Worm (Caenorhabditis elegans) whole organism, L2 larva: ENCODE results near the gene apb-1.
A peak's percentile ranks its signal among the peaks of the same experiment; 100 is the strongest.
"Not testable (repeated sequence)": the region's sequence is repeated elsewhere in the genome, so short reads cannot be mapped to it uniquely, and the experiment has no call there.

Source experiments
- C34F6.9 ChIP-seq: fragments of 150-350 bp; optimal IDR thresholded peaks from 2 replicates; lab custom pipeline; 2014; ENCODE audit warnings: missing biosample characterization, missing genetic modification characterization
- F13H6.1 ChIP-seq: sonication (generic microtip); optimal IDR thresholded peaks from 2 replicates; lab custom pipeline; 2016; ENCODE audit warnings: missing genetic modification characterization, missing compliant biosample characterization
- R02D3.7 ChIP-seq: fragments of 150-350 bp; optimal IDR thresholded peaks from 2 replicates; lab custom pipeline; 2014; ENCODE audit warnings: missing biosample characterization, missing genetic modification characterization
- Y55F3AM.14 ChIP-seq: fragments of 200-800 bp; sonication (Bioruptor generic); optimal IDR thresholded peaks from 2 replicates; lab custom pipeline; 2018; ENCODE audit warnings: mild to moderate bottlenecking, missing genetic modification characterization, missing compliant biosample characterization
- ZK546.5 ChIP-seq: sonication (generic microtip); optimal IDR thresholded peaks from 2 replicates; lab custom pipeline; 2017; ENCODE audit warnings: missing biosample characterization, missing genetic modification characterization
- alr-1 ChIP-seq: fragments of 150-350 bp; optimal IDR thresholded peaks from 2 replicates; lab custom pipeline; 2014; ENCODE audit warnings: missing biosample characterization, missing genetic modification characterization
- aly-2 ChIP-seq: fragments of 150-350 bp; optimal IDR thresholded peaks from 2 replicates; lab custom pipeline; 2014; ENCODE audit warnings: missing biosample characterization, missing genetic modification characterization
- ama-1 ChIP-seq: fragments of 150-350 bp; optimal IDR thresholded peaks from 2 replicates; lab custom pipeline; 2018; ENCODE audit warnings: inconsistent platforms
- ceh-16 ChIP-seq: fragments of 150-350 bp; optimal IDR thresholded peaks from 2 replicates; lab custom pipeline; 2014; ENCODE audit warnings: missing biosample characterization, missing genetic modification characterization
- crh-2 ChIP-seq: sonication (generic microtip); optimal IDR thresholded peaks from 2 replicates; lab custom pipeline; 2017; ENCODE audit warnings: missing biosample characterization, missing genetic modification characterization
- dmd-4 ChIP-seq: sonication (generic microtip); optimal IDR thresholded peaks from 2 replicates; lab custom pipeline; 2017; ENCODE audit warnings: missing biosample characterization, missing genetic modification characterization
- egl-27 ChIP-seq: sonication (generic microtip); optimal IDR thresholded peaks from 3 replicates; lab custom pipeline; 2017; ENCODE audit warnings: missing biosample characterization, missing genetic modification reagents, missing genetic modification characterization
- elt-1 ChIP-seq: fragments of 150-350 bp; optimal IDR thresholded peaks from 2 replicates; lab custom pipeline; 2014; ENCODE audit warnings: missing biosample characterization, missing genetic modification characterization
- elt-3 ChIP-seq: sonication (generic microtip); optimal IDR thresholded peaks from 2 replicates; lab custom pipeline; 2017; ENCODE audit warnings: missing biosample characterization, missing genetic modification characterization
- fos-1 ChIP-seq: fragments of 150-350 bp; optimal IDR thresholded peaks from 2 replicates; lab custom pipeline; 2014; ENCODE audit warnings: missing biosample characterization, missing genetic modification characterization
- gmeb-1 ChIP-seq: fragments of 150-350 bp; optimal IDR thresholded peaks from 2 replicates; lab custom pipeline; 2014; ENCODE audit warnings: missing biosample characterization, missing genetic modification characterization
- lin-11 ChIP-seq: fragments of 150-350 bp; sonication (generic microtip); optimal IDR thresholded peaks from 2 replicates; lab custom pipeline; 2014; ENCODE audit warnings: missing biosample characterization, missing genetic modification characterization, inconsistent platforms, mixed read lengths
- lin-39 ChIP-seq: fragments of 150-350 bp; optimal IDR thresholded peaks from 2 replicates; lab custom pipeline; 2014; ENCODE audit warnings: missing biosample characterization, missing genetic modification reagents, missing genetic modification characterization
- mab-5 ChIP-seq: fragments of 150-350 bp; optimal IDR thresholded peaks from 2 replicates; lab custom pipeline; 2014; ENCODE audit warnings: missing biosample characterization, missing genetic modification characterization
- nhr-11 ChIP-seq: fragments of 150-350 bp; optimal IDR thresholded peaks from 2 replicates; lab custom pipeline; 2014; ENCODE audit warnings: missing biosample characterization, missing genetic modification characterization
- nhr-12 ChIP-seq: fragments of 150-350 bp; optimal IDR thresholded peaks from 2 replicates; lab custom pipeline; 2014; ENCODE audit warnings: missing biosample characterization, missing genetic modification characterization
- nhr-129 ChIP-seq: fragments of 150-350 bp; optimal IDR thresholded peaks from 2 replicates; lab custom pipeline; 2014; ENCODE audit warnings: missing biosample characterization, missing genetic modification characterization
- nhr-21 ChIP-seq: fragments of 150-350 bp; optimal IDR thresholded peaks from 2 replicates; lab custom pipeline; 2014; ENCODE audit warnings: missing biosample characterization, missing genetic modification characterization
- nhr-23 ChIP-seq: fragments of 150-350 bp; optimal IDR thresholded peaks from 2 replicates; lab custom pipeline; 2014; ENCODE audit warnings: missing biosample characterization, missing genetic modification reagents, missing genetic modification characterization
- nhr-237 ChIP-seq: fragments of 150-350 bp; optimal IDR thresholded peaks from 2 replicates; lab custom pipeline; 2014; ENCODE audit warnings: missing biosample characterization, missing genetic modification characterization
- nhr-77 ChIP-seq: fragments of 150-350 bp; optimal IDR thresholded peaks from 2 replicates; lab custom pipeline; 2014; ENCODE audit warnings: missing biosample characterization, missing genetic modification characterization
- sem-4 ChIP-seq: fragments of 150-350 bp; optimal IDR thresholded peaks from 2 replicates; lab custom pipeline; 2014; ENCODE audit warnings: missing biosample characterization, missing genetic modification reagents, missing genetic modification characterization
- skn-1 ChIP-seq: sonication (generic microtip); optimal IDR thresholded peaks from 2 replicates; lab custom pipeline; 2017; ENCODE audit warnings: missing biosample characterization, missing genetic modification characterization
- sma-3 ChIP-seq: sonication (generic microtip); optimal IDR thresholded peaks from 2 replicates; lab custom pipeline; 2016; ENCODE audit warnings: missing genetic modification reagents, missing genetic modification characterization, missing compliant biosample characterization
- sma-9 ChIP-seq, 2 experiments: fragments of 150-350 bp in 1 of 2; sonication (generic microtip) in 1 of 2; optimal IDR thresholded peaks; 2 replicates each; lab custom pipeline; 2014 to 2016; ENCODE audit warnings: missing genetic modification characterization in 2 of 2, mild to moderate bottlenecking in 1 of 2, missing biosample characterization in 1 of 2, missing compliant biosample characterization in 1 of 2, missing genetic modification reagents in 1 of 2, moderate library complexity in 1 of 2
- unc-39 ChIP-seq: fragments of 150-350 bp; optimal IDR thresholded peaks from 2 replicates; lab custom pipeline; 2014; ENCODE audit warnings: missing biosample characterization, missing genetic modification characterization
- unc-55 ChIP-seq: fragments of 150-350 bp; sonication (generic microtip); optimal IDR thresholded peaks from 3 replicates; lab custom pipeline; 2014; ENCODE audit warnings: missing biosample characterization, missing genetic modification reagents, missing genetic modification characterization
- unc-62 ChIP-seq: fragments of 150-350 bp; optimal IDR thresholded peaks from 2 replicates; lab custom pipeline; 2014; ENCODE audit warnings: missing biosample characterization, missing genetic modification reagents, missing genetic modification characterization
- zag-1 ChIP-seq: fragments of 150-350 bp; optimal IDR thresholded peaks from 2 replicates; lab custom pipeline; 2014; ENCODE audit warnings: missing biosample characterization, missing genetic modification characterization
- ztf-4 ChIP-seq: fragments of 150-350 bp; optimal IDR thresholded peaks from 2 replicates; lab custom pipeline; 2014; ENCODE audit warnings: missing biosample characterization, missing genetic modification characterization

Gene apb-1

DNA sequence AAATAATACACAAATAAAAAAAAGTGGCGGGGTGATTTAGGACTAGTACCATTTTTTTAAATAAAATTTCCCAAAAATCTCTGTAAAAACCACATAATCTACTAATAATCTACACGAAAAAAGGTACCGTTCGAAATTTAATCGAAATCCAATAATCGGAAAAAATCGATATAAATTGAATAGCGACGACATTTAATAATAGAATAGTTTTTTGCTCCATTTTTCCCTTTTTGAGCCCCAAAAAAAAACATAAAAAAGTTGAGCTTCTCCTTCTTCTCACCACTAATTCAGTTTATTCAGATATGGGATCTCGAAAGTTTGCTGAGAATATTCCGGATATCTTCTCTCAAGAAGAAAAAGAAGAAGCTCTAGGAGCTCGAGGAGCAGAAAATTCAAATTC, 10.9 kb upstream of the apb-1 start, which contains the start of gene Y71H2B.5:
Y71H2B.5 (plus strand) TSS at position 301 of the 400 bp plus-strand sequence.
- TF ChIP-seq nhr-21 (tag; lab: Kevin White, UChicago); lin-39 (tag; lab: Kevin White, UChicago); nhr-23: not testable (repeated sequence)

DNA sequence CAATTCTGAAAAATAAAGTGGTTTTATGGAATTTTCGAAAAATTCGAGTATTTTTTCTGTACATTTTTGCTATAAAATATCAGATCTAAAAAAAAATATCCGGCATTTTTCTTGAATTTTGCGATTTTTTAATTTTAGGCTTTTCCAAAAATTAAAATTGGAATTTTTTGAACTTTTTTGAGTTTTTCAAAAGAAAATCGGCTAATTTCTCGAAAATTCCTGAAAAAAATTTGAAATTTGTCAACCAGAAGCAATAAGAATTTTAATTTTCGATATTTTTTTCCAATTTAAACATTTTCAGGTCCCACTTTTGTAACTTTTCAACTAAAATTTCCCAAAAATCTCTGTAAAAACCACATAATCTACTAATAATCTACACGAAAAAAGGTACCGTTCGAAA, 6.8 kb upstream of the apb-1 start, which contains the start of gene Y71H2B.11:
Y71H2B.11 (plus strand) TSS at position 301 of the 400 bp plus-strand sequence.
- TF ChIP-seq alr-1 (no peak), skn-1 (tag; lab: Kevin White, UChicago) (no peak), unc-62 (GFP tag; lab: Kevin White, UChicago) (no peak), C34F6.9 (tag; lab: Kevin White, UChicago) (no peak), egl-27 (no peak), sma-9 (GFP tag; optimal IDR thresholded peaks at IDR 0.05; lab: Kevin White, UChicago) (no peak), sma-9 (tag; optimal IDR thresholded peaks at IDR 0.05; lab: Kevin White, UChicago) (no peak)
- TF ChIP-seq, all 48 proteins: peak for 0

DNA sequence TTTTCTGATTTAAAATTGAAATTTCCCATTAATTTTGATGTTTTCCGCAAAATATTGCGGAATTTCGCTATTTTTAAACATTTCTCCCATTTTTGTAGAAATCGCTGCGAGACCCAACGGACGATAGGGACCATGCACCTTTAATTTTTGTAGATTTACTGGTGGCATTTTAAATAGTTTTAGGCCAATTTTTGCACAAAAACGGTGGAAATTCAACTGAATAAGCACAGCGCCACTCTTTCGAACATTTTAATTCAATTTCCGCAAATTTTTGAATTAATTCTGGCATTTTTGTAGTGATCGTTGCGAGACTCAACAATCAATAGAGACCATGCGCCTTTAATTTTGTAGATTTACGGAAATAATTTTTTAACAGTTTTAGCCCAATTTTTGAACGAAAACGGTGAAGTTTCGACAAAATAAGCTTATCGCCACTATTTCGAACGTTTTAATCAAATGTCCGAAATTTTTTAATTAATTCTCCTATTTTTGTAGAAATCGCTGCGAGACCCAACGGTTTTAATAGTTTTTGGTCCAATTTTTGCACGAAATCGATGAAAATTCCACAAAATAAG, 1.7 kb upstream of the apb-1 start:
- TF ChIP-seq elt-1 (tag; lab: Kevin White, UChicago) (no peak), nhr-11 (tag; lab: Kevin White, UChicago) (no peak), zag-1 (tag; lab: Kevin White, UChicago) (no peak), Y55F3AM.14 (no peak), F13H6.1 (tag; lab: Kevin White, UChicago) (no peak), C34F6.9 (tag; lab: Kevin White, UChicago) (no peak), ztf-4 (tag; lab: Kevin White, UChicago) (no peak), ZK546.5 (tag; lab: Kevin White, UChicago) (no peak)

DNA sequence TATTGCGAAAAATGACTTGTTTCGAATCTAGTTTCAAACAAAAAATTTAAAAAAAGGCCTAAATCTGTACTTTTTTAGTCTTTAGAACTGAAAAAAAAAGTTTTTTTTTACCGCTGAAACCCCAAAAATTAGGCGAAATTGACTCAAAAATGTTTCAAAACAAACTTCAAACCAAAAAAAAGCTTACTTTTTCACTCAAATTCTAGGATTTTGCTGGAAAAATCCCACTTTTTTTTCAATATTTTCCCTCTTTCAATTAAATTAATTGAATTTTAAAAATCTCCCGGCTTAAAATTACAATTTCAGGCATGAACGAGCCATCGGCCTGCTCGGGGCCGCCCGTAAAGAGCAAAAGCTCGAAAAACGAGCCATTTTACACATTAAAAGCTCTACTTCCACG, 919 bp upstream of the apb-1 start, which contains the start of gene mdt-19:
mdt-19 (plus strand) TSS at position 301 of the 400 bp plus-strand sequence.
- TF ChIP-seq gmeb-1 (tag; lab: Kevin White, UChicago) (no peak), ama-1 (lab: Kevin White, UChicago) (no peak), ceh-16 (no peak), elt-1 (tag; lab: Kevin White, UChicago) (no peak), lin-11 (tag; lab: Kevin White, UChicago) (no peak), R02D3.7 (tag; lab: Kevin White, UChicago) (no peak), sem-4 (no peak), elt-3 (tag; lab: Kevin White, UChicago) (no peak), dmd-4 (tag; lab: Kevin White, UChicago) (no peak), F13H6.1 (tag; lab: Kevin White, UChicago) (no peak), unc-55 (GFP tag; lab: Kevin White, UChicago) (no peak), unc-39 (tag; lab: Kevin White, UChicago) (no peak), skn-1 (tag; lab: Kevin White, UChicago) (no peak), ZK546.5 (tag; lab: Kevin White, UChicago) (no peak), sma-3 (GFP tag; lab: Kevin White, UChicago) (no peak), crh-2 (tag; lab: Kevin White, UChicago) (no peak), nhr-129 (tag; lab: Kevin White, UChicago) (no peak), alr-1 (no peak), nhr-77 (no peak), nhr-237 (tag; lab: Kevin White, UChicago) (no peak)

DNA sequence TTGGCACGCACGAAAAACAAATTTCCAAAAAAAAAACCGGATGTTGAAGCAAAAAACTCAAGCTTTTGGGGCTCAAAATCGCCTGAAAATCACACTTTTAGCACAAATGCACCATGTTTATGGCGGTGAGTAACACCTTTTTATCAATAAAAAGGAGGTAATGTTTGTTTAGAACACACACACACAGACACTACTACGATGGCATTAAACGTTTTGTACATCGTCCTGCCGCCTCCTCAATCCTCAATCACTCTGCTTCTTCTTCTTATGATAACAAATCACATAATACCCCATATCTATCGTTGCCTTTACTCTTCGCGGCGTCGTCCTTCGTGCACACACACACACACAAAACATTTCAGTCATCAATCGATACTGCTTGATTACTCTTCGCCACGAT, 10.6 kb downstream of the apb-1 start, which contains the start of gene gpa-17:
gpa-17 (plus strand) TSS at position 363 of the 400 bp plus-strand sequence.
- TF ChIP-seq nhr-129 (tag; lab: Kevin White, UChicago) (peak; percentile 11), mab-5 (tag; lab: Kevin White, UChicago) (no peak), aly-2 (no peak), alr-1 (no peak), nhr-12 (tag; lab: Kevin White, UChicago) (no peak), fos-1 (tag; lab: Kevin White, UChicago) (peak; percentile 95)
- TF ChIP-seq, all 48 proteins: peak for 2
